Worm (Caenorhabditis elegans) whole organism, young adult: ENCODE measurements around the gene ZC477.2.
"Not testable (repeated sequence)": the region's sequence is repeated elsewhere in the genome, so short reads cannot be mapped to it uniquely, and the experiment has no call there.

Experiments
- atf-7 ChIP-seq: sonication (generic microtip); optimal IDR thresholded peaks from 2 replicates; lab custom pipeline; 2017; ENCODE audit warnings: mild to moderate bottlenecking, missing genetic modification characterization, missing compliant biosample characterization
- cebp-2 ChIP-seq: fragments of 200-800 bp; sonication (Bioruptor generic); IDR thresholded peaks from 2 replicates; pipeline ENCODE4 v1.3.6; 2022; ENCODE audit warnings: missing genetic modification characterization, missing compliant biosample characterization
- ceh-79 ChIP-seq: sonication (generic microtip); optimal IDR thresholded peaks from 2 replicates; lab custom pipeline; 2017; ENCODE audit warnings: mild to moderate bottlenecking, missing genetic modification characterization, missing compliant biosample characterization
- snpc-1.3 ChIP-seq: sonication (generic microtip); optimal IDR thresholded peaks from 2 replicates; lab custom pipeline; 2017; ENCODE audit warnings: missing genetic modification characterization, mild to moderate bottlenecking, missing compliant biosample characterization, antibody characterized with exemption, moderate library complexity, missing genotype, missing genetic modification reagents; ENCODE audit not compliant: insufficient read depth

- not testable (repeated sequence) for TF ChIP-seq ceh-79; snpc-1.3; cebp-2 (GFP tag; lab: Robert Waterston, UW); atf-7 (tag; lab: Kevin White, UChicago)
These were observed 4.3 kb downstream of the ZC477.2 start for ce11 chrIV:7112312-7112711.
